Worm (Caenorhabditis elegans) whole organism, L2 larva: ENCODE results near the gene zipt-2.1.

Experiments
- ama-1 ChIP-seq: fragments of 150-350 bp; optimal IDR thresholded peaks from 2 replicates; lab custom pipeline; 2018; ENCODE audit warnings: inconsistent platforms
- blmp-1 ChIP-seq: sonication (generic microtip); optimal IDR thresholded peaks from 2 replicates; lab custom pipeline; 2017; ENCODE audit warnings: missing genetic modification characterization, mild to moderate bottlenecking, missing compliant biosample characterization, antibody characterized with exemption, moderate library complexity; ENCODE audit not compliant: insufficient read depth
- ceh-82 ChIP-seq: fragments of 150-350 bp; optimal IDR thresholded peaks from 2 replicates; lab custom pipeline; 2014; ENCODE audit warnings: missing biosample characterization, missing genetic modification characterization
- elt-3 ChIP-seq: sonication (generic microtip); optimal IDR thresholded peaks from 2 replicates; lab custom pipeline; 2017; ENCODE audit warnings: missing biosample characterization, missing genetic modification characterization
- fos-1 ChIP-seq: fragments of 150-350 bp; optimal IDR thresholded peaks from 2 replicates; lab custom pipeline; 2014; ENCODE audit warnings: missing biosample characterization, missing genetic modification characterization
- lsy-2 ChIP-seq, 2 experiments: fragments of 150-350 bp in 1 of 2; sonication (generic microtip) in 1 of 2; optimal IDR thresholded peaks; 2 replicates each; lab custom pipeline; 2014 to 2017; ENCODE audit warnings: missing biosample characterization in 2 of 2, missing genetic modification characterization in 2 of 2
- nhr-21 ChIP-seq: fragments of 150-350 bp; optimal IDR thresholded peaks from 2 replicates; lab custom pipeline; 2014; ENCODE audit warnings: missing biosample characterization, missing genetic modification characterization
- nhr-23 ChIP-seq: fragments of 150-350 bp; optimal IDR thresholded peaks from 2 replicates; lab custom pipeline; 2014; ENCODE audit warnings: missing biosample characterization, missing genetic modification reagents, missing genetic modification characterization
- nhr-25 ChIP-seq: fragments of 150-350 bp; sonication (generic microtip); optimal IDR thresholded peaks from 3 replicates; lab custom pipeline; 2014; ENCODE audit warnings: missing biosample characterization, missing genetic modification characterization
- snpc-4 ChIP-seq: fragments of 150-350 bp; optimal IDR thresholded peaks from 2 replicates; lab custom pipeline; 2014; ENCODE audit warnings: missing biosample characterization, missing genetic modification characterization
- unc-55 ChIP-seq: fragments of 150-350 bp; sonication (generic microtip); optimal IDR thresholded peaks from 3 replicates; lab custom pipeline; 2014; ENCODE audit warnings: missing biosample characterization, missing genetic modification reagents, missing genetic modification characterization
- unc-62 ChIP-seq: fragments of 150-350 bp; optimal IDR thresholded peaks from 2 replicates; lab custom pipeline; 2014; ENCODE audit warnings: missing biosample characterization, missing genetic modification reagents, missing genetic modification characterization
- ztf-4 ChIP-seq: fragments of 150-350 bp; optimal IDR thresholded peaks from 2 replicates; lab custom pipeline; 2014; ENCODE audit warnings: missing biosample characterization, missing genetic modification characterization

DNA sequence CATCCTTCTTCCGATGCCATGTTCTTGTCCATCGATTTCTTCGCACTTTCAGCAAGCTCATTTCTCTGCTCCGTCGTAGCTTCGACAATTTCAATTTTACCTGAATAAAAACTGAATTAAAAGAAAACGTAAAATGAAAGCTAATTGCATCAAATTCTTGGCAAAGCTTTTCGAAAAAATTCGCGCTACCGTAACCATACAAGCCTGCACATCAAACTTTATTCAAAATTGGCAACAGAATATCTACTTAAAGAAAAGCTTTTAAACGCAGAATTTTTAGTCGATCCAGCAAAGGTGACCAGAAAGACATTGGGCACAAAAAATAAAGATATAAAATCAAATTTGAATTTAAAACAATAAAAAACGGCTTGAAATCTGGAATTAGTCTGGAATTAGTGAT lies 42.8 kb downstream of the zipt-2.1 start:
- no peak for TF ChIP-seq snpc-4 (tag; lab: Kevin White, UChicago)
- no peak for TF ChIP-seq unc-62 (GFP tag; lab: Kevin White, UChicago)
- TF ChIP-seq unc-55 = no peak
- no peak for TF ChIP-seq ceh-82 (tag; lab: Kevin White, UChicago)
- TF ChIP-seq nhr-21 (tag; lab: Kevin White, UChicago) = no peak
- TF ChIP-seq ztf-4 (tag; lab: Kevin White, UChicago) = no peak
- TF ChIP-seq elt-3 (tag; lab: Kevin White, UChicago) = no peak
- TF ChIP-seq lsy-2 (tag; optimal IDR thresholded peaks at IDR 0.05; lab: Kevin White, UChicago) = no peak
- TF ChIP-seq blmp-1 (tag; lab: Kevin White, UChicago) = no peak
- no peak for TF ChIP-seq nhr-23 (tag; lab: Kevin White, UChicago)
- TF ChIP-seq ama-1 = no peak
- TF ChIP-seq fos-1 (tag; lab: Kevin White, UChicago) = no peak
- TF ChIP-seq nhr-25 (tag; lab: Kevin White, UChicago) = no peak
